Fruit fly (Drosophila melanogaster): ENCODE results near the gene CG14321.

The CG14321 gene

DNA sequence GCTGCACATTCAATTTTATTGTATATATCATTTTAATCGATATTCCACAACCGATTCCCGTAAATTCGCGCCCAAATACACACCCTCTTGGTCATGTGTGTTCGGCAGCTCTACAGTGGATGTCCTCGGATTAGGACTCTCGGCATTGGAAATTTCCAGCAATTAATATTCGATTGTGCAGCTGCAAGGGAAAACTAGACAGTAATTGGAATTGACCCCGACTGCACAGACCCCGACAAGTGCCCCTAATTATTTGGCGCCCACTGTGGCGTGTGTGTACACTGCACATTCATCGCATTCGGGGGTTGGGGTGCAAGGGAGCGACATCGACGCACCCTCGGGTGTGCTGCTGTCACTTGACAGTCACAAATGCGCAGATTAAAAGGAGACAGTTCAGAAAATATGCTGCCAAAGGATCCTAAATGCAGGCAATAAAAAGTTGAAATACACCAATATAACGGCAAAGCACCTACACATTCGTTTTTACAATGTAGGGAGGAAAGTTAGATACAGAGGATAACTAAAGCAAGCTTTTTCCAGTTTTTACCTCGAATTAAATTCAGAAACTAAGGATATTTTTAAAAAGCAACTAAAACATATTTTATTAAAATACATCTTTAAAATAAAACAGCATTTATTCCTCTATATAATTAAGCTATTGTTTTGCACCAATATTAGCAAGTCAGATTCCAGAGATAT is 24.5 kb upstream of the CG14321 start (continued):
- TF ChIP-seq kay (GFP tag; optimal IDR thresholded peaks at IDR 0.05) (no peak), CG12299 (tag; optimal IDR thresholded peaks at IDR 0.05) (no peak), B-H1 (GFP tag; IDR thresholded peaks at IDR 0.05) (no peak), bsh (GFP tag; optimal IDR thresholded peaks at IDR 0.05) (peak in 1 of 2 experiments; percentile 23), CG34224 (GFP tag; IDR thresholded peaks at IDR 0.05; ENCODE audit: partially characterized antibody) (no peak), CG18262 (tag; optimal IDR thresholded peaks at IDR 0.05) (no peak), NFAT (GFP tag; IDR thresholded peaks at IDR 0.05) (no peak), dmrt11E (tag; optimal IDR thresholded peaks at IDR 0.05) (peak; percentile 7), insv (GFP tag; optimal IDR thresholded peaks at IDR 0.05) (no peak), Lhr (GFP tag; optimal IDR thresholded peaks at IDR 0.05) (no peak), ase (GFP tag; IDR thresholded peaks at IDR 0.05) (no peak; the same call in 2 of the 3 replicates), prd (optimal IDR thresholded peaks at IDR 0.05) (no peak), prd (GFP tag; IDR thresholded peaks at IDR 0.05) (peak; percentile 37; the same call in 2 of the 3 replicates), CG11093 (GFP tag; IDR thresholded peaks at IDR 0.05) (no peak), tna (GFP tag; IDR thresholded peaks at IDR 0.05; ENCODE audit: partially characterized antibody) (no peak), Bgb (GFP tag; IDR thresholded peaks at IDR 0.05; ENCODE audit: partially characterized antibody) (no peak), CG10147 (GFP tag; optimal IDR thresholded peaks at IDR 0.05) (no peak), rib (GFP tag; IDR thresholded peaks at IDR 0.05) (no peak)

DNA sequence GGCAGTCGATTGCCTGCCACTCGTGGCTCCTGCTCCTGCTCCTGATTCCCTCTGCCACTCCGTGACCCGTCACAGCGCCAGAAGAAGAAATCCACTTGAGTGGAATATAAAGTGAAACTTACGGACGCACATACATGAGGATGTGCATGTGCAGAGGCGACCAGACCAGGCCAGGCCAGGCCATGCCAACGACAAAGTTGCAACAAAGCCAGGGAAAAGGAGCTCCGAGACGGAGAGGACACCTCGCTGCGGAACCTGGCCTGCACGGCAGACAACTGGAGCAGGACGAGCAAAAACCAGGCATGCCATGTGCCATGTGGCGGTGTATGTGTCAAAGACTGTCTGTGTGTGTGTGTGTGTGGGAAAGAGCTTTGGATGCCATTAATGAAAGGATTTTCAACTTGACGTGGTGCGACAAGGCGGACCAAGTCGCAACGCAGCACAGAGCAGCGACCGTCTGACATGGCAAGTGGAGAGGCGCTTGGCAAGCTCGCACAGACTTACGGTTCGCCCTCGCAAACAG is 23.7 kb upstream of the CG14321 start:
- no peak for TF ChIP-seq gfzf (GFP tag; optimal IDR thresholded peaks at IDR 0.05)
- TF ChIP-seq CG13775 (GFP tag; optimal IDR thresholded peaks at IDR 0.05), result no peak
- no peak for TF ChIP-seq CG1792 (GFP tag; optimal IDR thresholded peaks at IDR 0.05)
- TF ChIP-seq knrl (GFP tag; IDR thresholded peaks at IDR 0.05; ENCODE audit: partially characterized antibody), result 0 out of 3 replicates have a peak, but pooled peaks have one; percentile 29
- TF ChIP-seq mam (GFP tag; optimal IDR thresholded peaks at IDR 0.05), result no peak
- TF ChIP-seq Bgb (GFP tag; IDR thresholded peaks at IDR 0.05; ENCODE audit: partially characterized antibody), result 0 out of 2 replicates have a peak, but pooled peaks have one; percentile 30
- TF ChIP-seq amos (GFP tag; IDR thresholded peaks at IDR 0.05; ENCODE audit: partially characterized antibody), result 0 out of 2 replicates have a peak, but pooled peaks have one; percentile 2
- 0 out of 2 replicates have a peak, but pooled peaks have one; percentile 17 for TF ChIP-seq CG17328 (GFP tag; IDR thresholded peaks at IDR 0.05)
- peak; percentile 64 for TF ChIP-seq CG8478 (optimal IDR thresholded peaks at IDR 0.05)
- TF ChIP-seq Dbx (GFP tag; IDR thresholded peaks at IDR 0.05), result no peak
- TF ChIP-seq ci (GFP tag; IDR thresholded peaks at IDR 0.05), result 0 out of 3 replicates have a peak, but pooled peaks have one; percentile 17
- TF ChIP-seq cg (GFP tag; optimal IDR thresholded peaks at IDR 0.05), result peak; percentile 19
- 0 out of 2 replicates have a peak, but pooled peaks have one; percentile 21 for TF ChIP-seq ara (GFP tag; IDR thresholded peaks at IDR 0.05)
- TF ChIP-seq sens (GFP tag), result peak; percentile 1

DNA sequence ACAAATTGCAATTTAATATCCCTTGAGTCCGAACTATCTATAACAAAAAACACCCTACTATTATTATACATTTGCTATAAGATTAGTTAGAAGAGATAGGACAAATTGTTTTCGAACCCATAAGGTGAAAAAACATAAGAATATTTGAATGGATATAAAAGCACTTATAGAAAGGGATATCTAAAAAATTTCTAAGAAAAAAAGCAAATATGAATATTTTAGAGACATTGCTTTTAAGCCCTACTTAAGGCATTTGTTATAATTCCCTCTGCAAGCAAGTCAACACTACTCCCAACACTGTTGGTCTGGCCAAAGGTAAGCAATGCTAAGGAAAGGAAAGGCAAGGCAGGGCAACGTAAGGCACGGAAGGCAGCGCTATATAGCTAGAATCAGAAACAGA is 23.0 kb upstream of the CG14321 start:
- peak; percentile 41 for TF ChIP-seq row (GFP tag; IDR thresholded peaks at IDR 0.05)
- no peak for TF ChIP-seq prd (optimal IDR thresholded peaks at IDR 0.05)
- TF ChIP-seq prd (GFP tag; IDR thresholded peaks at IDR 0.05), result 0 out of 3 replicates have a peak, but pooled peaks have one; percentile 10
- TF ChIP-seq CG15479 (GFP tag; optimal IDR thresholded peaks at IDR 0.05), result no peak
- no peak for TF ChIP-seq Atf-2 (GFP tag; optimal IDR thresholded peaks at IDR 0.05)
- peak; percentile 75 for TF ChIP-seq sens (GFP tag)
- TF ChIP-seq CG8924 (tag; optimal IDR thresholded peaks at IDR 0.05), result peak; percentile 2
- peak; percentile 83 for TF ChIP-seq Sry-β (GFP tag; optimal IDR thresholded peaks at IDR 0.05)
